Worm (Caenorhabditis elegans) whole organism, L2 larva: ENCODE measurements around the gene F54F7.10.

Experiments
- ZK546.5 ChIP-seq: sonication (generic microtip); optimal IDR thresholded peaks from 2 replicates; lab custom pipeline; 2017; ENCODE audit warnings: missing biosample characterization, missing genetic modification characterization
- aly-2 ChIP-seq: fragments of 150-350 bp; optimal IDR thresholded peaks from 2 replicates; lab custom pipeline; 2014; ENCODE audit warnings: missing biosample characterization, missing genetic modification characterization
- ama-1 ChIP-seq: fragments of 150-350 bp; optimal IDR thresholded peaks from 2 replicates; lab custom pipeline; 2018; ENCODE audit warnings: inconsistent platforms
- dmd-4 ChIP-seq: sonication (generic microtip); optimal IDR thresholded peaks from 2 replicates; lab custom pipeline; 2017; ENCODE audit warnings: missing biosample characterization, missing genetic modification characterization
- gmeb-1 ChIP-seq: fragments of 150-350 bp; optimal IDR thresholded peaks from 2 replicates; lab custom pipeline; 2014; ENCODE audit warnings: missing biosample characterization, missing genetic modification characterization
- mab-5 ChIP-seq: fragments of 150-350 bp; optimal IDR thresholded peaks from 2 replicates; lab custom pipeline; 2014; ENCODE audit warnings: missing biosample characterization, missing genetic modification characterization
- nhr-12 ChIP-seq: fragments of 150-350 bp; optimal IDR thresholded peaks from 2 replicates; lab custom pipeline; 2014; ENCODE audit warnings: missing biosample characterization, missing genetic modification characterization

DNA sequence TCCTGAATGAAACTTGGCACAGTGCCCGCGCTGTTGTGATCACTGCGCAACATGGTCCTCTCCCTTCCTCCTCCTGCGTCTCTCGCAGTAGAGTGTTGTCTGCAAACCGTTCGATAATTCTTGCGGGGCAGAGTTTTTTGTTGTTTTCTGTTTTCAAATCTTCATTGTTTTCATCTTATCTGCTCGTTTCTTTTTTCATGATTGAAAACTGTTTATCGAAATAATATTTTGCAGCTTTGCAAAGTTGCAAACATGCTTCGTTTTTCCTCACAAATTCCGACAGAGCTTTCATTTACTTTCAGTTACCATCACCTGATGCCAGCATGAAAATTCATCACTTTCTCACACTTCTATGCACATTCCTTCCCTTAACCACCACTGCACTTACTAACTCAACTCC lies 6.2 kb upstream of the F54F7.10 start, which contains the start of gene mes-1:
- TF ChIP-seq gmeb-1 (tag; lab: Kevin White, UChicago) (no peak), aly-2 (tag; lab: Kevin White, UChicago) (no peak), ZK546.5 (tag; lab: Kevin White, UChicago) (no peak), dmd-4 (tag; lab: Kevin White, UChicago) (no peak), ama-1 (lab: Kevin White, UChicago) (no peak), mab-5 (tag; lab: Kevin White, UChicago) (no peak), nhr-12 (no peak)
